ENCODE assay signal across 2 fruit fly cellular contexts in genomic region chr3L:18398264-18398735, dm6.
A peak's percentile ranks its signal among the peaks of the same experiment; 100 is the strongest.
TF ChIP-seq lines count a peak whose summit lies in the region.

TSS of gene rpr (minus strand) at chr3L:18398435.

TF ChIP-seq in whole organism, embryonic, 481 proteins besides CTCF, POLR2A, EP300 and RAD21 (continued from another document and continues in another):
- TF ChIP-seq CG17385 (GFP tag; optimal IDR thresholded peaks at IDR 0.05; lab: Kevin White, UChicago) (peak; percentile 1), CrebB (tag; optimal IDR thresholded peaks at IDR 0.05; lab: Kevin White, UChicago) (peak; percentile 43), CG17568 (GFP tag; optimal IDR thresholded peaks at IDR 0.05; lab: Kevin White, UChicago) (peak; percentile 42), Ravus (GFP tag; IDR thresholded peaks at IDR 0.05; lab: Robert Waterston, UW) (no peak), onecut (GFP tag; IDR thresholded peaks at IDR 0.05; lab: Robert Waterston, UW) (peak; percentile 34; the same call in 1 of the 2 replicates), mirr (GFP tag; optimal IDR thresholded peaks at IDR 0.05; lab: Kevin White, UChicago) (no peak), CG32532 (GFP tag; IDR thresholded peaks at IDR 0.05; lab: Robert Waterston, UW) (peak; percentile 47; the same call in 1 of the 2 replicates), Vsx1 (GFP tag; optimal IDR thresholded peaks at IDR 0.05; lab: Kevin White, UChicago) (no peak), Xbp1 (GFP tag; optimal IDR thresholded peaks at IDR 0.05; lab: Kevin White, UChicago) (no peak), D19A (tag; optimal IDR thresholded peaks at IDR 0.05; lab: Kevin White, UChicago) (peak; percentile 39), CG1792 (GFP tag; optimal IDR thresholded peaks at IDR 0.05; lab: Kevin White, UChicago) (peak; percentile 8), CG33557 (GFP tag; optimal IDR thresholded peaks at IDR 0.05; lab: Kevin White, UChicago) (peak; percentile 51), Hr3 (GFP tag; optimal IDR thresholded peaks at IDR 0.05; lab: Kevin White, UChicago) (no peak), HLH4C (GFP tag; IDR thresholded peaks at IDR 0.05; lab: Robert Waterston, UW; ENCODE audit: partially characterized antibody) (0 out of 3 replicates have a peak, but pooled peaks have one; percentile 35), disco-r (GFP tag; optimal IDR thresholded peaks at IDR 0.05; lab: Kevin White, UChicago) (no peak), zen (tag; optimal IDR thresholded peaks at IDR 0.05; lab: Kevin White, UChicago) (peak; percentile 12), CG10267 (tag; optimal IDR thresholded peaks at IDR 0.05; lab: Kevin White, UChicago) (peak; percentile 3), ttk (GFP tag; IDR thresholded peaks at IDR 0.05; lab: Robert Waterston, UW) (no peak), dmrt11E (tag; optimal IDR thresholded peaks at IDR 0.05; lab: Kevin White, UChicago) (no peak), odd (GFP tag; optimal IDR thresholded peaks at IDR 0.05; lab: Kevin White, UChicago) (peak; percentile 16), CG15601 (tag; optimal IDR thresholded peaks at IDR 0.05; lab: Kevin White, UChicago) (peak; percentile 13), crp (GFP tag; optimal IDR thresholded peaks at IDR 0.05; lab: Kevin White, UChicago) (no peak), HLH3B (GFP tag; IDR thresholded peaks at IDR 0.05; lab: Robert Waterston, UW) (no peak), ewg (GFP tag; optimal IDR thresholded peaks at IDR 0.05; lab: Kevin White, UChicago) (no peak), Hmr (GFP tag; optimal IDR thresholded peaks at IDR 0.05; lab: Kevin White, UChicago) (no peak), CG11504 (tag; optimal IDR thresholded peaks at IDR 0.05; lab: Kevin White, UChicago) (peak; percentile 42), Adf1 (GFP tag; IDR thresholded peaks at IDR 0.05; lab: Robert Waterston, UW) (no peak), MESR4 (GFP tag; optimal IDR thresholded peaks at IDR 0.05; lab: Kevin White, UChicago) (no peak), lab (GFP tag; optimal IDR thresholded peaks at IDR 0.05; lab: Kevin White, UChicago) (peak; percentile 17), Deaf1 (tag; optimal IDR thresholded peaks at IDR 0.05; lab: Kevin White, UChicago) (peak; percentile 71), CG12155 (GFP tag; optimal IDR thresholded peaks at IDR 0.05; lab: Kevin White, UChicago) (no peak), stc (GFP tag; IDR thresholded peaks at IDR 0.05; lab: Robert Waterston, UW) (peak; percentile 55; the same call in 1 of the 2 replicates), CG7987 (GFP tag; optimal IDR thresholded peaks at IDR 0.05; lab: Kevin White, UChicago) (no peak), CG2712 (tag; optimal IDR thresholded peaks at IDR 0.05; lab: Kevin White, UChicago) (peak; percentile 19), CG10366 (GFP tag; IDR thresholded peaks at IDR 0.05; lab: Robert Waterston, UW) (no peak), CG8478 (optimal IDR thresholded peaks at IDR 0.05; lab: Kevin White, UChicago) (no peak), CG17829 (tag; optimal IDR thresholded peaks at IDR 0.05; lab: Kevin White, UChicago) (peak; percentile 46), CG15479 (GFP tag; optimal IDR thresholded peaks at IDR 0.05; lab: Kevin White, UChicago) (peak; percentile 67), Dbx (GFP tag; IDR thresholded peaks at IDR 0.05; lab: Robert Waterston, UW) (no peak), Blimp-1 (GFP tag; optimal IDR thresholded peaks at IDR 0.05; lab: Kevin White, UChicago) (peak; percentile 83), NK7.1 (GFP tag; optimal IDR thresholded peaks at IDR 0.05; lab: Kevin White, UChicago) (no peak), sqz (GFP tag; optimal IDR thresholded peaks at IDR 0.05; lab: Kevin White, UChicago) (peak; percentile 81), amos (GFP tag; IDR thresholded peaks at IDR 0.05; lab: Robert Waterston, UW; ENCODE audit: partially characterized antibody) (peak; percentile 37), CG13287 (GFP tag; IDR thresholded peaks at IDR 0.05; lab: Robert Waterston, UW; ENCODE audit: partially characterized antibody) (peak; percentile 66; the same call in 1 of the 2 replicates), kah (GFP tag; optimal IDR thresholded peaks at IDR 0.05; lab: Kevin White, UChicago) (peak; percentile 53), Dll (GFP tag; IDR thresholded peaks at IDR 0.05; lab: Robert Waterston, UW; ENCODE audit: partially characterized antibody) (peak; percentile 52; the same call in 1 of the 4 replicates), insv (GFP tag; optimal IDR thresholded peaks at IDR 0.05; lab: Kevin White, UChicago) (peak in 1 of 2 experiments; percentile 9), sim (GFP tag; IDR thresholded peaks at IDR 0.05; lab: Robert Waterston, UW) (peak; percentile 62; the same call in 1 of the 2 replicates), btn (GFP tag; optimal IDR thresholded peaks at IDR 0.05; lab: Kevin White, UChicago) (no peak), CG3995 (GFP tag; optimal IDR thresholded peaks at IDR 0.05; lab: Kevin White, UChicago) (no peak), her (GFP tag; optimal IDR thresholded peaks at IDR 0.05; lab: Kevin White, UChicago) (peak; percentile 25), CG10431 (GFP tag; optimal IDR thresholded peaks at IDR 0.05; lab: Kevin White, UChicago) (peak; percentile 12), hkb (optimal IDR thresholded peaks at IDR 0.05; lab: Kevin White, UChicago) (no peak), hkb (GFP tag; IDR thresholded peaks at IDR 0.05; lab: Robert Waterston, UW) (peak; percentile 45; the same call in 1 of the 2 replicates), bigmax (GFP tag; optimal IDR thresholded peaks at IDR 0.05; lab: Kevin White, UChicago) (no peak), CG17912 (GFP tag; optimal IDR thresholded peaks at IDR 0.05; lab: Kevin White, UChicago) (no peak), CG10979 (tag; optimal IDR thresholded peaks at IDR 0.05; lab: Kevin White, UChicago) (peak; percentile 11), Nf-YC (tag; optimal IDR thresholded peaks at IDR 0.05; lab: Kevin White, UChicago) (peak; percentile 88), vvl (GFP tag; IDR thresholded peaks at IDR 0.05; lab: Robert Waterston, UW) (peak; percentile 86; the same call in 1 of the 2 replicates), danr (GFP tag; IDR thresholded peaks at IDR 0.05; lab: Robert Waterston, UW) (no peak), Dad (GFP tag; optimal IDR thresholded peaks at IDR 0.05; lab: Kevin White, UChicago) (no peak), CG33213 (GFP tag; optimal IDR thresholded peaks at IDR 0.05; lab: Kevin White, UChicago) (no peak), fd102C (GFP tag; optimal IDR thresholded peaks at IDR 0.05; lab: Kevin White, UChicago) (no peak), CG18262 (tag; optimal IDR thresholded peaks at IDR 0.05; lab: Kevin White, UChicago) (peak; percentile 14), NC2α (GFP tag; optimal IDR thresholded peaks at IDR 0.05; lab: Kevin White, UChicago) (peak; percentile 56)

TF ChIP-seq in whole organism, prepupa, 60 proteins besides CTCF, POLR2A, EP300 and RAD21 (continued from another document):
- TF ChIP-seq spab (GFP tag; optimal IDR thresholded peaks at IDR 0.05; lab: Kevin White, UChicago) (no peak), CG10631 (GFP tag; optimal IDR thresholded peaks at IDR 0.05; lab: Kevin White, UChicago) (no peak), Blimp-1 (GFP tag; optimal IDR thresholded peaks at IDR 0.05; lab: Kevin White, UChicago) (peak; percentile 83), dsx (GFP tag; optimal IDR thresholded peaks at IDR 0.05; lab: Kevin White, UChicago; ENCODE audit: poor library complexity, severe bottlenecking) (peak; percentile 51), achi (GFP tag; optimal IDR thresholded peaks at IDR 0.05; lab: Kevin White, UChicago) (no peak), CG16779 (tag; optimal IDR thresholded peaks at IDR 0.05; lab: Kevin White, UChicago) (no peak), pdm3 (GFP tag; optimal IDR thresholded peaks at IDR 0.05; lab: Kevin White, UChicago) (no peak), Sox102F (GFP tag; optimal IDR thresholded peaks at IDR 0.05; lab: Kevin White, UChicago) (peak; percentile 40), Ets21C (GFP tag; optimal IDR thresholded peaks at IDR 0.05; lab: Kevin White, UChicago) (no peak), CG1621 (tag; optimal IDR thresholded peaks at IDR 0.05; lab: Kevin White, UChicago) (no peak), fkh (GFP tag; optimal IDR thresholded peaks at IDR 0.05; lab: Kevin White, UChicago) (peak; percentile 2), CG7368 (GFP tag; optimal IDR thresholded peaks at IDR 0.05; lab: Kevin White, UChicago) (no peak), CG11902 (GFP tag; optimal IDR thresholded peaks at IDR 0.05; lab: Kevin White, UChicago) (no peak), OdsH (GFP tag; optimal IDR thresholded peaks at IDR 0.05; lab: Kevin White, UChicago) (no peak), Hr38 (GFP tag; optimal IDR thresholded peaks at IDR 0.05; lab: Kevin White, UChicago) (no peak)
